Fruit fly (Drosophila melanogaster): ENCODE measurements around the gene Eh.
A peak's percentile ranks its signal among the peaks of the same experiment; 100 is the strongest.

The Eh gene

dm6 chr3R:17401289-17401752 is 47.3 kb downstream of the Eh start:
- TF ChIP-seq Ets98B (GFP tag; IDR thresholded peaks at IDR 0.05) = peak; percentile 37; the same call in 1 of the 2 replicates
- no peak for TF ChIP-seq CG12605 (GFP tag; IDR thresholded peaks at IDR 0.05)
- TF ChIP-seq Pif1B (GFP tag; optimal IDR thresholded peaks at IDR 0.05) = no peak
- no peak for TF ChIP-seq CG13204 (GFP tag; optimal IDR thresholded peaks at IDR 0.05)
- TF ChIP-seq CG10348 (GFP tag; IDR thresholded peaks at IDR 0.05) = no peak
- TF ChIP-seq CG4496 (GFP tag; IDR thresholded peaks at IDR 0.05) = peak; percentile 57; the same call in 1 of the 3 replicates
- TF ChIP-seq EcR (GFP tag; optimal IDR thresholded peaks at IDR 0.05) = no peak
- no peak for TF ChIP-seq CG14655 (GFP tag; optimal IDR thresholded peaks at IDR 0.05)
- TF ChIP-seq D1 (tag; optimal IDR thresholded peaks at IDR 0.05) = peak; percentile 8
- no peak for TF ChIP-seq Pif1A (GFP tag; optimal IDR thresholded peaks at IDR 0.05)
- peak; percentile 31; the same call in 1 of the 2 replicates for TF ChIP-seq CG32121 (GFP tag; IDR thresholded peaks at IDR 0.05)
- peak; percentile 7 for TF ChIP-seq Snoo (tag; optimal IDR thresholded peaks at IDR 0.05)
- TF ChIP-seq CG8159 (tag; optimal IDR thresholded peaks at IDR 0.05) = no peak
- no peak for TF ChIP-seq CG17806 (tag; optimal IDR thresholded peaks at IDR 0.05)
- TF ChIP-seq rn (GFP tag; IDR thresholded peaks at IDR 0.05) = no peak
- no peak for TF ChIP-seq CG34367 (tag; optimal IDR thresholded peaks at IDR 0.05)
- no peak for TF ChIP-seq CG9948 (tag; optimal IDR thresholded peaks at IDR 0.05)
- no peak for TF ChIP-seq CG15710 (tag; optimal IDR thresholded peaks at IDR 0.05)

dm6 chr3R:17400675-17401118 is 48.0 kb downstream of the Eh start:
- TF ChIP-seq CG8301 (tag; optimal IDR thresholded peaks at IDR 0.05) (peak; percentile 84), CG12605 (GFP tag; IDR thresholded peaks at IDR 0.05) (peak; percentile 58), CG17806 (tag; optimal IDR thresholded peaks at IDR 0.05) (peak; percentile 75), rn (GFP tag; IDR thresholded peaks at IDR 0.05) (no peak), CG14655 (GFP tag; optimal IDR thresholded peaks at IDR 0.05) (peak; percentile 83), CG32121 (GFP tag; IDR thresholded peaks at IDR 0.05) (peak; percentile 59), Pif1B (GFP tag; optimal IDR thresholded peaks at IDR 0.05) (peak; percentile 50), CG10348 (GFP tag; IDR thresholded peaks at IDR 0.05) (no peak), fd96Ca (GFP tag; IDR thresholded peaks at IDR 0.05) (no peak), CG15710 (tag; optimal IDR thresholded peaks at IDR 0.05) (peak; percentile 48), EcR (GFP tag; optimal IDR thresholded peaks at IDR 0.05) (no peak), gl (tag; optimal IDR thresholded peaks at IDR 0.05) (peak; percentile 44), CG9948 (tag; optimal IDR thresholded peaks at IDR 0.05) (peak; percentile 69), CG8159 (tag; optimal IDR thresholded peaks at IDR 0.05) (peak; percentile 78), CG13204 (GFP tag; optimal IDR thresholded peaks at IDR 0.05) (no peak), Ets98B (GFP tag; IDR thresholded peaks at IDR 0.05) (peak; percentile 36; the same call in 1 of the 2 replicates), D1 (tag; optimal IDR thresholded peaks at IDR 0.05) (peak; percentile 17), CG34367 (tag; optimal IDR thresholded peaks at IDR 0.05) (peak; percentile 27), Snoo (tag; optimal IDR thresholded peaks at IDR 0.05) (no peak), CG4496 (GFP tag; IDR thresholded peaks at IDR 0.05) (peak; percentile 66; the same call in 1 of the 3 replicates), Pif1A (GFP tag; optimal IDR thresholded peaks at IDR 0.05) (peak; percentile 83)

- TF ChIP-seq CG8301 (tag; optimal IDR thresholded peaks at IDR 0.05) (no peak), CG8159 (tag; optimal IDR thresholded peaks at IDR 0.05) (no peak), CG14655 (GFP tag; optimal IDR thresholded peaks at IDR 0.05) (no peak), CG4496 (GFP tag; IDR thresholded peaks at IDR 0.05) (no peak), EcR (GFP tag; optimal IDR thresholded peaks at IDR 0.05) (no peak), Snoo (tag; optimal IDR thresholded peaks at IDR 0.05) (no peak), CG15710 (tag; optimal IDR thresholded peaks at IDR 0.05) (no peak), fd96Ca (GFP tag; IDR thresholded peaks at IDR 0.05) (no peak), Ets98B (GFP tag; IDR thresholded peaks at IDR 0.05) (no peak), rn (GFP tag; IDR thresholded peaks at IDR 0.05) (no peak), CG17806 (tag; optimal IDR thresholded peaks at IDR 0.05) (no peak), Pif1A (GFP tag; optimal IDR thresholded peaks at IDR 0.05) (no peak), CG13204 (GFP tag; optimal IDR thresholded peaks at IDR 0.05) (no peak)
Observed at dm6 chr3R:17400102-17400501, 48.6 kb downstream of the Eh start.
